Fruit fly (Drosophila melanogaster) whole organism, prepupa: Measurements from ENCODE around the gene Spase25.

Experiments
- Blimp-1 ChIP-seq: fragments of 200-800 bp; sonication (Bioruptor generic); optimal IDR thresholded peaks from 3 replicates; lab custom pipeline; 2017; ENCODE audit warnings: missing biosample characterization, missing genetic modification characterization, mild to moderate bottlenecking, moderate library complexity, missing genetic modification reagents
- CG16779 ChIP-seq: fragments of 200-800 bp; sonication (Bioruptor generic); optimal IDR thresholded peaks from 3 replicates; lab custom pipeline; 2017; ENCODE audit warnings: missing biosample characterization, mild to moderate bottlenecking, missing genetic modification characterization
- CG6276 ChIP-seq: fragments of 200-800 bp; sonication (Bioruptor generic); optimal IDR thresholded peaks from 2 replicates; lab custom pipeline; 2017; ENCODE audit warnings: missing biosample characterization, mild to moderate bottlenecking, missing genetic modification characterization
- CG6792 ChIP-seq: fragments of 200-800 bp; sonication (Bioruptor generic); optimal IDR thresholded peaks from 3 replicates; lab custom pipeline; 2016; ENCODE audit warnings: missing biosample characterization, missing genetic modification characterization
- Ets21C ChIP-seq: fragments of 200-800 bp; sonication (Bioruptor generic); optimal IDR thresholded peaks from 3 replicates; lab custom pipeline; 2016; ENCODE audit warnings: missing biosample characterization, missing genetic modification characterization
- Gug ChIP-seq: fragments of 200-800 bp; sonication (Bioruptor generic); IDR thresholded peaks from 2 replicates; pipeline ENCODE4 v1.3.6; 2022; ENCODE audit warnings: missing biosample characterization, missing genetic modification characterization
- Hr4 ChIP-seq: fragments of 200-800 bp; sonication (Bioruptor generic); optimal IDR thresholded peaks from 3 replicates; lab custom pipeline; 2016; ENCODE audit warnings: missing biosample characterization, missing genetic modification characterization
- Sox14 ChIP-seq: fragments of 200-800 bp; sonication (Bioruptor generic); optimal IDR thresholded peaks from 3 replicates; lab custom pipeline; 2016; ENCODE audit warnings: missing biosample characterization, missing genetic modification characterization
- net ChIP-seq: fragments of 200-800 bp; sonication (Bioruptor generic); optimal IDR thresholded peaks from 3 replicates; lab custom pipeline; 2016; ENCODE audit warnings: missing biosample characterization, missing genetic modification characterization
- ss ChIP-seq, 2 experiments: fragments of 200-800 bp; sonication (Bioruptor generic); optimal IDR thresholded peaks; 2 replicates in 1 of 2; 3 replicates in 1 of 2; lab custom pipeline; 2017 to 2018; ENCODE audit warnings: mild to moderate bottlenecking in 2 of 2, missing biosample characterization in 2 of 2, missing genetic modification characterization in 2 of 2, moderate library complexity in 1 of 2

DNA sequence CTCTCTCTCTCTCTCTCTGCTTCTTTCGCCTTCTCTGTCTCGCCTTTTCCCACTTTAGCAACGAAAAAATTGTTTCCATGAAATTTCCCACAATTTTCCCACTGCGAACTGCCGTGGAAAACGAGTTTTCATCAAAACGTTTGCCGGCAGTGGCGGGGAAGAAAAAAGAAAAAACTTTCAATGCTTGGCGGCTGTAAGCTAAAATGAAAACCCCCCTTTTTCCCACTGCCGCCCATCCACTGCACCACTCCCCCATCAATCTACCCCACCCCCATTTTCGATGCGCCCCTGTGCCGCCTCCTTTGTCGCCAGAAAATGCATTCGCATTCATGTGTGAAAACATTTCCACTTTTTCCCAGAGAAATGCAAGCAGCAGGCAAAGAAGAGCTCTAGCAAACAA, 46.2 kb downstream of the Spase25 start:
- TF ChIP-seq Gug, result 0 out of 2 replicates have a peak, but pooled peaks have one; percentile 54
- no peak for TF ChIP-seq CG6792
- no peak for TF ChIP-seq net
- no peak for TF ChIP-seq ss (GFP tag; optimal IDR thresholded peaks at IDR 0.05; lab: Kevin White, UChicago)
- no peak for TF ChIP-seq CG16779 (tag; lab: Kevin White, UChicago)
- TF ChIP-seq Hr4 (GFP tag; lab: Kevin White, UChicago), result no peak
- no peak for TF ChIP-seq Ets21C (GFP tag; lab: Kevin White, UChicago)
- no peak for TF ChIP-seq Sox14
- no peak for TF ChIP-seq Blimp-1
- TF ChIP-seq CG6276, result peak; percentile 76
